Fruit fly (Drosophila melanogaster): ENCODE results near the gene CG14232.

dm6 chrX:19753710-19754109 is 49.7 kb upstream of the CG14232 start:
- TF ChIP-seq usp (GFP tag; optimal IDR thresholded peaks at IDR 0.05) (no peak), psq (optimal IDR thresholded peaks at IDR 0.05) (no peak)

Measured in whole organism.